Worm (Caenorhabditis elegans): ENCODE measurements around the gene C13G3.1.

ce11 chrV:11016846-11017553 lies 4.7 kb upstream of the C13G3.1 start:
- TF ChIP-seq nhr-23 (tag; optimal IDR thresholded peaks at IDR 0.05): no peak
- TF ChIP-seq lin-39 (tag; optimal IDR thresholded peaks at IDR 0.05): no peak
- TF ChIP-seq elt-3 (tag; optimal IDR thresholded peaks at IDR 0.05): no peak
- TF ChIP-seq ama-1 (optimal IDR thresholded peaks at IDR 0.05): no peak
- TF ChIP-seq nhr-43 (tag; optimal IDR thresholded peaks at IDR 0.05; ENCODE audit: poor library complexity, severe bottlenecking): no peak
- TF ChIP-seq nhr-237 (tag; optimal IDR thresholded peaks at IDR 0.05): no peak
- no peak for TF ChIP-seq nfya-1 (tag; optimal IDR thresholded peaks at IDR 0.05; ENCODE audit: insufficient read depth)
- TF ChIP-seq nhr-25 (tag; optimal IDR thresholded peaks at IDR 0.05): no peak
- no peak for TF ChIP-seq nhr-77 (tag; optimal IDR thresholded peaks at IDR 0.05)
- TF ChIP-seq ztf-11 (tag; optimal IDR thresholded peaks at IDR 0.05): no peak
- TF ChIP-seq nhr-11 (tag; optimal IDR thresholded peaks at IDR 0.05): no peak
- no peak for TF ChIP-seq fos-1 (tag; optimal IDR thresholded peaks at IDR 0.05)
